Worm (Caenorhabditis elegans): ENCODE measurements around the gene arx-3.

ce11 chrIII:12037217-12037616, 21.0 kb downstream of the arx-3 start:
- TF ChIP-seq F57C9.4 (tag; optimal IDR thresholded peaks at IDR 0.05) (no peak), tlf-1 (GFP tag; optimal IDR thresholded peaks at IDR 0.05) (no peak), unc-130 (GFP tag; optimal IDR thresholded peaks at IDR 0.05) (no peak), ztf-26 (tag; optimal IDR thresholded peaks at IDR 0.05) (no peak), attf-6 (GFP tag; IDR thresholded peaks at IDR 0.05) (no peak), T07F8.4 (tag; optimal IDR thresholded peaks at IDR 0.05) (no peak), lin-35 (GFP tag; optimal IDR thresholded peaks at IDR 0.05) (no peak)
